Fruit fly (Drosophila melanogaster): ENCODE results near the gene HP4.

DNA sequence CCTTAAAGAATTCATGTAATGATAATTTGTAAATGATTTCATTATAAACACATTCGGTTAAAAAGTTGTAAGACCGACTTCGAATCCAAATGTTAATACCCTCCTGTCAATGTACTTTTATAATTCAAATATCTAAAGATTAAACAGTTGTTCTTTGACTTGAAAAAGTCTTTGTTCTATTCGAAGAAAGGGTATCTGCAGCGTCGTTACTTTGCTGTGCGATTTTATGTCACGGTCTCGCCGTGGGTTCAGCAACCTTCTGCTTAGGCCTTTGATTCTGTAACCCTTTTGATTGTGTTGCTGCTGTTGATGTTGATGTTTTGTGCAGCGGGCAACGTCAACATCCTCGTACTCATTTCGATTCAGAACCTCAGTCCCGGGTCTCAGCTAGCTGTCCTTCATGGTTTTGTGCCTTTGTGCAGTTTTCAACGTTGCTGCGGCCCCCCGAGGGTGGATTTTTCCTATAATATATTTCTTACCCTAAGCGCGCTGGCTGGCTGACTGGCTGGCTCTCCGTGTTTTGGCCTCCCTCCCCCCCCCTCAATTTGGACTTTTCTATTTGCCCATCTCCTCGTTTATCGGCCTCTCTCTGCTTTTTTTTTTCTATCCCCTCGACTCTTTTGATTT is 5.4 kb upstream of the HP4 start:
- no peak for TF ChIP-seq pb (GFP tag; optimal IDR thresholded peaks at IDR 0.05)
- no peak for TF ChIP-seq unpg (GFP tag; optimal IDR thresholded peaks at IDR 0.05)

Data from whole organism, embryonic.